Worm (Caenorhabditis elegans) whole organism, mixed stage, embryonic: Measurements from ENCODE around the gene mppb-1.

Experiments
- M03D4.4 ChIP-seq: sonication (generic microtip); optimal IDR thresholded peaks from 2 replicates; lab custom pipeline; 2017; ENCODE audit warnings: mild to moderate bottlenecking, missing genetic modification characterization, missing compliant biosample characterization
- blmp-1 ChIP-seq: fragments of 150-350 bp; optimal IDR thresholded peaks from 2 replicates; lab custom pipeline; 2014; ENCODE audit warnings: missing biosample characterization, missing genetic modification characterization
- elt-1 ChIP-seq: sonication (generic microtip); optimal IDR thresholded peaks from 2 replicates; lab custom pipeline; 2017; ENCODE audit warnings: missing genetic modification characterization, mild to moderate bottlenecking, missing compliant biosample characterization, antibody characterized with exemption, moderate library complexity, borderline replicate concordance; ENCODE audit not compliant: insufficient read depth
- elt-3 ChIP-seq: fragments of 150-350 bp; optimal IDR thresholded peaks from 2 replicates; lab custom pipeline; 2014; ENCODE audit warnings: missing biosample characterization, missing genetic modification characterization
- mab-5 ChIP-seq: fragments of 150-350 bp; optimal IDR thresholded peaks from 2 replicates; lab custom pipeline; 2014; ENCODE audit warnings: missing biosample characterization, missing genetic modification characterization
- nhr-237 ChIP-seq: fragments of 150-350 bp; optimal IDR thresholded peaks from 2 replicates; lab custom pipeline; 2014; ENCODE audit warnings: missing biosample characterization, missing genetic modification characterization
- nhr-76 ChIP-seq: sonication (generic microtip); optimal IDR thresholded peaks from 2 replicates; lab custom pipeline; 2017; ENCODE audit warnings: missing biosample characterization, missing genetic modification characterization
- snpc-4 ChIP-seq: fragments of 150-350 bp; optimal IDR thresholded peaks from 2 replicates; lab custom pipeline; 2014; ENCODE audit warnings: missing biosample characterization, missing genetic modification characterization
- sptf-1 ChIP-seq: sonication (generic microtip); optimal IDR thresholded peaks from 2 replicates; lab custom pipeline; 2017; ENCODE audit warnings: mild to moderate bottlenecking, missing genetic modification characterization, moderate library complexity, missing compliant biosample characterization
- unc-62 ChIP-seq: fragments of 150-350 bp; optimal IDR thresholded peaks from 2 replicates; lab custom pipeline; 2014; ENCODE audit warnings: missing biosample characterization, missing genetic modification reagents, missing genetic modification characterization

- TF ChIP-seq elt-1 (tag; lab: Kevin White, UChicago): no peak
- TF ChIP-seq elt-3 (tag; lab: Kevin White, UChicago): no peak
- no peak for TF ChIP-seq nhr-76
- no peak for TF ChIP-seq snpc-4 (tag; lab: Kevin White, UChicago)
- TF ChIP-seq blmp-1: no peak
- no peak for TF ChIP-seq unc-62 (GFP tag; lab: Kevin White, UChicago)
- TF ChIP-seq sptf-1 (tag; lab: Kevin White, UChicago): no peak
- TF ChIP-seq nhr-237 (tag; lab: Kevin White, UChicago): no peak
- TF ChIP-seq M03D4.4 (tag; lab: Kevin White, UChicago): no peak
- TF ChIP-seq mab-5 (tag; lab: Kevin White, UChicago): no peak
Measured at ce11 chrIV:9088294-9088693, 13.8 kb downstream of the mppb-1 start, which contains the start of gene msa-1.
